Fruit fly (Drosophila melanogaster): ENCODE data around the gene CG3088.

dm6 chr3L:9556666-9557065, 44.5 kb downstream of the CG3088 start:
- TF ChIP-seq psq (optimal IDR thresholded peaks at IDR 0.05) (no peak), EcR (GFP tag; optimal IDR thresholded peaks at IDR 0.05) (no peak), usp (GFP tag; optimal IDR thresholded peaks at IDR 0.05) (no peak), CG8478 (optimal IDR thresholded peaks at IDR 0.05) (no peak)

Measured in whole organism.